Fruit fly (Drosophila melanogaster) whole organism, embryonic: ENCODE data around the gene CG1231.

Experiments used
- Atf6 ChIP-seq: fragments of 200-800 bp; sonication (Bioruptor generic); IDR thresholded peaks from 2 replicates; pipeline ENCODE4 v1.3.6; 2022; ENCODE audit warnings: missing biosample characterization, missing genetic modification characterization
- B-H2 ChIP-seq: fragments of 200-800 bp; sonication (Bioruptor generic); optimal IDR thresholded peaks from 2 replicates; lab custom pipeline; 2018; ENCODE audit warnings: missing biosample characterization, mild to moderate bottlenecking, missing genetic modification characterization
- Blimp-1 ChIP-seq: fragments of 200-800 bp; sonication (Bioruptor generic); optimal IDR thresholded peaks from 3 replicates; lab custom pipeline; 2018; ENCODE audit warnings: missing biosample characterization, missing genetic modification characterization, mild to moderate bottlenecking, moderate library complexity, missing genetic modification reagents
- CG13424 ChIP-seq: fragments of 200-800 bp; sonication (Bioruptor generic); optimal IDR thresholded peaks from 2 replicates; lab custom pipeline; 2019; ENCODE audit warnings: missing biosample characterization, mild to moderate bottlenecking, missing genetic modification characterization, moderate library complexity
- CG15269 ChIP-seq: fragments of 200-800 bp; sonication (Bioruptor generic); optimal IDR thresholded peaks from 2 replicates; lab custom pipeline; 2018; ENCODE audit warnings: missing biosample characterization, mild to moderate bottlenecking, missing genetic modification characterization, moderate library complexity
- CG1603 ChIP-seq: fragments of 200-800 bp; sonication (Bioruptor generic); optimal IDR thresholded peaks from 2 replicates; lab custom pipeline; 2019; ENCODE audit warnings: missing biosample characterization, mild to moderate bottlenecking, missing genetic modification characterization, moderate library complexity
- CG17186 ChIP-seq: fragments of 200-800 bp; sonication (Bioruptor generic); optimal IDR thresholded peaks from 3 replicates; lab custom pipeline; 2017; ENCODE audit warnings: missing biosample characterization, missing genetic modification reagents, missing genetic modification characterization
- CG17385 ChIP-seq: fragments of 200-800 bp; sonication (Bioruptor generic); optimal IDR thresholded peaks from 3 replicates; lab custom pipeline; 2018; ENCODE audit warnings: missing biosample characterization, mild to moderate bottlenecking, missing genetic modification characterization
- CG2875 ChIP-seq: fragments of 200-800 bp; sonication (Bioruptor generic); optimal IDR thresholded peaks from 2 replicates; lab custom pipeline; 2017; ENCODE audit warnings: missing biosample characterization, mild to moderate bottlenecking, missing genetic modification characterization, missing genetic modification reagents
- CG32772 ChIP-seq: fragments of 200-800 bp; sonication (Bioruptor generic); IDR thresholded peaks from 2 replicates; pipeline ENCODE4 v1.3.6; 2022; ENCODE audit warnings: missing biosample characterization, missing genetic modification characterization
- CG34376 ChIP-seq: fragments of 200-800 bp; sonication (Bioruptor generic); optimal IDR thresholded peaks from 2 replicates; lab custom pipeline; 2018; ENCODE audit warnings: missing biosample characterization, mild to moderate bottlenecking, missing genetic modification characterization
- CG5180 ChIP-seq: fragments of 200-800 bp; sonication (Bioruptor generic); optimal IDR thresholded peaks from 3 replicates; lab custom pipeline; 2017; ENCODE audit warnings: missing biosample characterization, missing genetic modification characterization, mild to moderate bottlenecking, moderate library complexity, missing genetic modification reagents
- CG6854 ChIP-seq: fragments of 200-800 bp; sonication (Bioruptor generic); optimal IDR thresholded peaks from 3 replicates; lab custom pipeline; 2017; ENCODE audit warnings: missing biosample characterization, mild to moderate bottlenecking, missing genetic modification characterization
- CG7987 ChIP-seq: fragments of 200-800 bp; sonication (Bioruptor generic); optimal IDR thresholded peaks from 2 replicates; lab custom pipeline; 2018; ENCODE audit warnings: missing biosample characterization, mild to moderate bottlenecking, missing genetic modification characterization, moderate library complexity
- CG8281 ChIP-seq: fragments of 200-800 bp; sonication (Bioruptor generic); optimal IDR thresholded peaks from 2 replicates; lab custom pipeline; 2018; ENCODE audit warnings: missing biosample characterization, mild to moderate bottlenecking, missing genetic modification characterization, moderate library complexity
- CG9215 ChIP-seq: fragments of 200-800 bp; sonication (Bioruptor generic); IDR thresholded peaks from 2 replicates; pipeline ENCODE4 v1.3.6; 2022; ENCODE audit warnings: missing biosample characterization, missing genetic modification characterization
- CG9609 ChIP-seq: fragments of 200-800 bp; sonication (Bioruptor generic); optimal IDR thresholded peaks from 3 replicates; lab custom pipeline; 2016; ENCODE audit warnings: missing biosample characterization, missing genetic modification characterization
- CG9817 ChIP-seq: fragments of 200-800 bp; sonication (Bioruptor generic); optimal IDR thresholded peaks from 2 replicates; lab custom pipeline; 2018; ENCODE audit warnings: missing biosample characterization, mild to moderate bottlenecking, missing genetic modification characterization, moderate library complexity
- Dbx ChIP-seq: fragments of 200-800 bp; sonication (Bioruptor generic); IDR thresholded peaks from 3 replicates; pipeline ENCODE4 v1.3.6; 2022; ENCODE audit warnings: missing biosample characterization, missing genetic modification characterization
- Dip3 ChIP-seq: fragments of 200-800 bp; sonication (Bioruptor generic); optimal IDR thresholded peaks from 3 replicates; lab custom pipeline; 2016; ENCODE audit warnings: missing biosample characterization, missing genetic modification characterization
- E2f2 ChIP-seq: fragments of 200-800 bp; sonication (Bioruptor generic); IDR thresholded peaks from 2 replicates; pipeline ENCODE4 v1.3.6; 2022; ENCODE audit warnings: missing biosample characterization, missing genetic modification characterization
- HLHmδ ChIP-seq: fragments of 200-800 bp; sonication (Bioruptor generic); optimal IDR thresholded peaks from 2 replicates; lab custom pipeline; 2018; ENCODE audit warnings: missing biosample characterization, mild to moderate bottlenecking, missing genetic modification characterization, moderate library complexity
- Lpt ChIP-seq: fragments of >200 bp; optimal IDR thresholded peaks from 2 replicates; lab custom pipeline; 2018; ENCODE audit warnings: missing biosample characterization, missing genetic modification characterization
- Med ChIP-seq: fragments of 200-800 bp; sonication (Bioruptor generic); peaks from one replicate; lab custom pipeline; 2016; ENCODE audit warnings: missing biosample characterization, missing genetic modification characterization, mild to moderate bottlenecking, inconsistent platforms, moderate library complexity
- Meics ChIP-seq: fragments of 200-800 bp; sonication (Bioruptor generic); optimal IDR thresholded peaks from 2 replicates; lab custom pipeline; 2017; ENCODE audit warnings: missing biosample characterization, mild to moderate bottlenecking, missing genetic modification characterization
- NC2β ChIP-seq: fragments of 200-800 bp; sonication (Bioruptor generic); optimal IDR thresholded peaks from 2 replicates; lab custom pipeline; 2016; ENCODE audit warnings: missing biosample characterization, missing genetic modification characterization
- Oli ChIP-seq: fragments of 200-800 bp; sonication (Bioruptor generic); optimal IDR thresholded peaks from 2 replicates; lab custom pipeline; 2018; ENCODE audit warnings: missing biosample characterization, mild to moderate bottlenecking, missing genetic modification characterization, moderate library complexity
- Rfx ChIP-seq: fragments of 200-800 bp; sonication (Bioruptor generic); IDR thresholded peaks from 2 replicates; pipeline ENCODE4 v1.3.6; 2022; ENCODE audit warnings: missing biosample characterization, missing genetic modification characterization
- Rx ChIP-seq: fragments of 200-800 bp; sonication (Bioruptor generic); IDR thresholded peaks from 2 replicates; pipeline ENCODE4 v1.3.6; 2022; ENCODE audit warnings: missing biosample characterization, missing genetic modification characterization
- TFAM ChIP-seq: fragments of 200-800 bp; sonication (Bioruptor generic); optimal IDR thresholded peaks from 2 replicates; lab custom pipeline; 2017; ENCODE audit warnings: missing biosample characterization, missing genetic modification characterization, inconsistent platforms
- ap ChIP-seq: fragments of 200-800 bp; sonication (Bioruptor generic); IDR thresholded peaks from 2 replicates; pipeline ENCODE4 v1.3.6; 2022; ENCODE audit warnings: missing biosample characterization, missing genetic modification characterization
- dimm ChIP-seq: fragments of 200-800 bp; sonication (Bioruptor generic); IDR thresholded peaks from 2 replicates; pipeline ENCODE4 v1.3.6; 2022; ENCODE audit warnings: missing biosample characterization, missing genetic modification characterization
- dm ChIP-seq: fragments of 200-800 bp; sonication (Bioruptor generic); optimal IDR thresholded peaks from 3 replicates; lab custom pipeline; 2016; ENCODE audit warnings: missing biosample characterization, missing genetic modification characterization
- dmrt99B ChIP-seq: fragments of 200-800 bp; sonication (Bioruptor generic); optimal IDR thresholded peaks from 2 replicates; lab custom pipeline; 2018; ENCODE audit warnings: missing biosample characterization, mild to moderate bottlenecking, missing genetic modification characterization, moderate library complexity
- dysf ChIP-seq: fragments of 200-800 bp; sonication (Bioruptor generic); IDR thresholded peaks from 3 replicates; pipeline ENCODE4 v1.3.6; 2022; ENCODE audit warnings: missing biosample characterization, missing genetic modification characterization
- lab ChIP-seq: fragments of 200-800 bp; sonication (Bioruptor generic); optimal IDR thresholded peaks from 3 replicates; lab custom pipeline; 2017; ENCODE audit warnings: missing biosample characterization, missing genetic modification characterization, mild to moderate bottlenecking, moderate library complexity, missing genetic modification reagents
- lmd ChIP-seq: fragments of 200-800 bp; sonication (Bioruptor generic); IDR thresholded peaks from 2 replicates; pipeline ENCODE4 v1.3.6; 2022; ENCODE audit warnings: missing biosample characterization, missing genetic modification characterization
- onecut ChIP-seq: fragments of 200-800 bp; sonication (Bioruptor generic); IDR thresholded peaks from 2 replicates; pipeline ENCODE4 v1.3.6; 2022; ENCODE audit warnings: missing biosample characterization, missing genetic modification characterization
- pho ChIP-seq: fragments of 200-800 bp; sonication (Bioruptor generic); optimal IDR thresholded peaks from 2 replicates; lab custom pipeline; 2016; ENCODE audit warnings: missing biosample characterization, missing genetic modification characterization
- psq ChIP-seq: fragments of 200-800 bp; sonication (Bioruptor generic); optimal IDR thresholded peaks from 2 replicates; lab custom pipeline; 2017; ENCODE audit warnings: missing biosample characterization, missing genetic modification characterization
- pzg ChIP-seq: fragments of 200-800 bp; sonication (Bioruptor generic); optimal IDR thresholded peaks from 3 replicates; lab custom pipeline; 2018; ENCODE audit warnings: missing biosample characterization, mild to moderate bottlenecking, missing genetic modification characterization, moderate library complexity
- sc ChIP-seq, 3 experiments: fragments of >200 bp in 2 of 3; fragments of 200-800 bp in 1 of 3; sonication (Bioruptor generic) in 1 of 3; optimal IDR thresholded peaks; 2 replicates in 2 of 3; 3 replicates in 1 of 3; lab custom pipeline; 2017; ENCODE audit warnings: mild to moderate bottlenecking in 1 of 3, missing biosample characterization in 1 of 3, missing genetic modification characterization in 1 of 3, missing genetic modification reagents in 1 of 3
- ssp ChIP-seq: fragments of 200-800 bp; sonication (Bioruptor generic); IDR thresholded peaks from 2 replicates; pipeline ENCODE4 v1.3.6; 2022; ENCODE audit warnings: missing biosample characterization, missing genetic modification characterization
- tgo ChIP-seq: fragments of 200-800 bp; sonication (Bioruptor generic); IDR thresholded peaks from 3 replicates; pipeline ENCODE4 v1.3.6; 2022; ENCODE audit warnings: missing biosample characterization, missing genetic modification characterization
- tin ChIP-seq: fragments of 200-800 bp; sonication (Bioruptor generic); optimal IDR thresholded peaks from 3 replicates; lab custom pipeline; 2016; ENCODE audit warnings: missing biosample characterization, missing genetic modification characterization
- trem ChIP-seq: fragments of 200-800 bp; optimal IDR thresholded peaks from 3 replicates; lab custom pipeline; 2019; ENCODE audit warnings: missing biosample characterization, mild to moderate bottlenecking, missing genetic modification characterization, moderate library complexity
- tx ChIP-seq: fragments of 200-800 bp; sonication (Bioruptor generic); optimal IDR thresholded peaks from 2 replicates; lab custom pipeline; 2016; ENCODE audit warnings: missing biosample characterization, missing genetic modification characterization
- unpg ChIP-seq: fragments of 200-800 bp; sonication (Bioruptor generic); optimal IDR thresholded peaks from 3 replicates; lab custom pipeline; 2018; ENCODE audit warnings: missing biosample characterization, mild to moderate bottlenecking, missing genetic modification characterization, moderate library complexity

Gene CG1231

dm6 chr3L:395192-395591 lies 39.0 kb downstream of the CG1231 start (continued):
- peak; percentile 36 for TF ChIP-seq Med (GFP tag; lab: Kevin White, UChicago)
- TF ChIP-seq ap (GFP tag; lab: Robert Waterston, UW) = no peak
- no peak for TF ChIP-seq CG2875 (GFP tag; lab: Kevin White, UChicago)
- TF ChIP-seq Dbx (GFP tag; lab: Robert Waterston, UW) = no peak
- no peak for TF ChIP-seq dimm (GFP tag; lab: Robert Waterston, UW)
- peak; percentile 26 for TF ChIP-seq CG17385 (GFP tag; lab: Kevin White, UChicago)
- TF ChIP-seq Oli = peak; percentile 34
- no peak for TF ChIP-seq Lpt (GFP tag; lab: Kevin White, UChicago)
- no peak for TF ChIP-seq CG8281
- TF ChIP-seq dm (GFP tag; lab: Kevin White, UChicago) = no peak
- no peak for TF ChIP-seq CG32772 (GFP tag; lab: Robert Waterston, UW)
- 0 out of 2 replicates have a peak, but pooled peaks have one; percentile 13 for TF ChIP-seq lmd (GFP tag; lab: Robert Waterston, UW)
- no peak for TF ChIP-seq NC2β (GFP tag; lab: Kevin White, UChicago)
- no peak for TF ChIP-seq E2f2 (GFP tag; lab: Robert Waterston, UW)
- no peak for TF ChIP-seq CG5180 (GFP tag; lab: Kevin White, UChicago)
- no peak for TF ChIP-seq CG17186
- peak; percentile 7 for TF ChIP-seq Meics (GFP tag; lab: Kevin White, UChicago)
- no peak for TF ChIP-seq CG1603 (tag; lab: Kevin White, UChicago)
- no peak for TF ChIP-seq CG7987 (GFP tag; lab: Kevin White, UChicago)
- TF ChIP-seq CG6854 (GFP tag; lab: Kevin White, UChicago) = no peak
- TF ChIP-seq dmrt99B (tag; lab: Kevin White, UChicago) = peak; percentile 40
- TF ChIP-seq pzg (GFP tag; lab: Kevin White, UChicago) = no peak
- TF ChIP-seq tgo (GFP tag; lab: Robert Waterston, UW) = no peak
- TF ChIP-seq Atf6 = no peak
- TF ChIP-seq HLHmδ (GFP tag; lab: Kevin White, UChicago) = no peak
- peak; percentile 16 for TF ChIP-seq Blimp-1 (GFP tag; lab: Kevin White, UChicago)
- TF ChIP-seq B-H2 (GFP tag; lab: Kevin White, UChicago) = no peak
- no peak for TF ChIP-seq tx (GFP tag; lab: Kevin White, UChicago)
- TF ChIP-seq Rfx (GFP tag; lab: Robert Waterston, UW) = 0 out of 2 replicates have a peak, but pooled peaks have one; percentile 22
- no peak for TF ChIP-seq pho
- no peak for TF ChIP-seq CG9215 (GFP tag; lab: Robert Waterston, UW)
- TF ChIP-seq ssp (GFP tag; lab: Robert Waterston, UW) = no peak
- no peak for TF ChIP-seq dysf (GFP tag; lab: Robert Waterston, UW)
- TF ChIP-seq CG15269 (tag; lab: Kevin White, UChicago) = peak; percentile 47
- TF ChIP-seq CG9817 (tag; lab: Kevin White, UChicago) = peak; percentile 29
- TF ChIP-seq TFAM (GFP tag; lab: Kevin White, UChicago) = no peak
- TF ChIP-seq Rx (GFP tag; lab: Robert Waterston, UW) = no peak
- TF ChIP-seq tin (GFP tag; lab: Kevin White, UChicago) = no peak
- no peak for TF ChIP-seq Dip3 (GFP tag; lab: Kevin White, UChicago)
- TF ChIP-seq trem (tag; lab: Kevin White, UChicago) = peak; percentile 6
- TF ChIP-seq psq (GFP tag; lab: Kevin White, UChicago) = no peak
- TF ChIP-seq CG13424 (tag; lab: Kevin White, UChicago) = peak; percentile 54
- TF ChIP-seq unpg (GFP tag; lab: Kevin White, UChicago) = peak; percentile 45
- TF ChIP-seq onecut (GFP tag; lab: Robert Waterston, UW) = no peak
- TF ChIP-seq sc (optimal IDR thresholded peaks at IDR 0.05; lab: Kevin White, UChicago) = no peak
- no peak for TF ChIP-seq sc (GFP tag; optimal IDR thresholded peaks at IDR 0.05; lab: Kevin White, UChicago)
- no peak for TF ChIP-seq lab (GFP tag; lab: Kevin White, UChicago)
- no peak for TF ChIP-seq CG9609 (GFP tag; lab: Kevin White, UChicago)
- no peak for TF ChIP-seq CG34376 (GFP tag; lab: Kevin White, UChicago)
